Worm (Caenorhabditis elegans) whole organism, young adult: ENCODE measurements around the gene mec-10.

Experiments used
- B0261.1 ChIP-seq: sonication (generic microtip); optimal IDR thresholded peaks from 2 replicates; lab custom pipeline; 2016; ENCODE audit warnings: mild to moderate bottlenecking, missing genetic modification characterization, moderate library complexity, missing compliant biosample characterization
- D2030.7 ChIP-seq: fragments of 200-800 bp; sonication (Bioruptor generic); IDR thresholded peaks from 2 replicates; pipeline ENCODE4 v1.3.6; 2022; ENCODE audit warnings: missing genetic modification reagents, missing genetic modification characterization, missing compliant biosample characterization
- F52B5.7 ChIP-seq: sonication (generic microtip); optimal IDR thresholded peaks from 2 replicates; lab custom pipeline; 2016; ENCODE audit warnings: mild to moderate bottlenecking, missing genetic modification characterization, missing compliant biosample characterization
- F55B11.4 ChIP-seq: sonication (generic microtip); optimal IDR thresholded peaks from 2 replicates; lab custom pipeline; 2016; ENCODE audit warnings: missing compliant biosample characterization, missing genetic modification characterization, borderline replicate concordance; ENCODE audit not compliant: insufficient read depth
- Y95B8A.8 ChIP-seq: fragments of 200-800 bp; sonication (Bioruptor generic); IDR thresholded peaks from 2 replicates; pipeline ENCODE4 v1.3.6; 2022; ENCODE audit warnings: missing genetic modification reagents, missing genetic modification characterization, missing compliant biosample characterization
- ZK185.1 ChIP-seq: sonication (generic microtip); optimal IDR thresholded peaks from 2 replicates; lab custom pipeline; 2016; ENCODE audit warnings: mild to moderate bottlenecking, missing genetic modification characterization, missing compliant biosample characterization; ENCODE audit not compliant: poor library complexity, severe bottlenecking
- ama-1 ChIP-seq, 3 experiments: fragments of 150-350 bp in 1 of 3; sonication (generic microtip) in 2 of 3; optimal IDR thresholded peaks; 2 replicates each; lab custom pipeline; 2014 to 2018; ENCODE audit warnings: missing biosample characterization in 2 of 3, missing genetic modification characterization in 2 of 3, missing genetic modification reagents in 2 of 3
- athp-1 ChIP-seq: sonication (generic microtip); optimal IDR thresholded peaks from 2 replicates; lab custom pipeline; 2017; ENCODE audit warnings: mild to moderate bottlenecking, missing genetic modification characterization, missing compliant biosample characterization
- attf-5 ChIP-seq: fragments of 200-800 bp; sonication (Bioruptor generic); optimal IDR thresholded peaks from 2 replicates; lab custom pipeline; 2018; ENCODE audit warnings: mild to moderate bottlenecking, missing genetic modification characterization, missing compliant biosample characterization
- bed-1 ChIP-seq: fragments of 200-800 bp; sonication (Bioruptor generic); IDR thresholded peaks from 2 replicates; pipeline ENCODE4 v1.3.6; 2022; ENCODE audit warnings: missing genetic modification reagents, missing genetic modification characterization, missing compliant biosample characterization
- ccch-3 ChIP-seq: fragments of 200-800 bp; sonication (Bioruptor generic); optimal IDR thresholded peaks from 2 replicates; lab custom pipeline; 2018; ENCODE audit warnings: mild to moderate bottlenecking, missing genetic modification characterization, missing compliant biosample characterization
- cebp-1 ChIP-seq, 2 experiments: fragments of 200-800 bp in 1 of 2; sonication (Bioruptor generic) in 1 of 2; sonication (generic microtip) in 1 of 2; IDR thresholded peaks in 1 of 2; optimal IDR thresholded peaks in 1 of 2; 2 replicates each; pipeline versions ENCODE4 v1.3.6 to Lab custom; 2017 to 2022; ENCODE audit warnings: missing compliant biosample characterization in 2 of 2, missing genetic modification characterization in 2 of 2, mild to moderate bottlenecking in 1 of 2, missing genetic modification reagents in 1 of 2, moderate library complexity in 1 of 2
- cebp-2 ChIP-seq: fragments of 200-800 bp; sonication (Bioruptor generic); IDR thresholded peaks from 2 replicates; pipeline ENCODE4 v1.3.6; 2022; ENCODE audit warnings: missing genetic modification characterization, missing compliant biosample characterization
- ceh-100 ChIP-seq: fragments of 200-800 bp; sonication (Bioruptor generic); IDR thresholded peaks from 2 replicates; pipeline ENCODE4 v1.3.6; 2022; ENCODE audit warnings: missing genetic modification reagents, missing genetic modification characterization, missing compliant biosample characterization
- ceh-27 ChIP-seq: fragments of 200-800 bp; sonication (Bioruptor generic); optimal IDR thresholded peaks from 2 replicates; lab custom pipeline; 2018; ENCODE audit warnings: mild to moderate bottlenecking, missing genetic modification characterization, moderate library complexity, missing compliant biosample characterization
- ceh-40 ChIP-seq: fragments of 200-800 bp; sonication (Bioruptor generic); IDR thresholded peaks from 2 replicates; pipeline ENCODE4 v1.3.6; 2022; ENCODE audit warnings: missing genetic modification characterization, missing compliant biosample characterization
- ceh-58 ChIP-seq: fragments of 200-800 bp; sonication (Bioruptor generic); IDR thresholded peaks from 2 replicates; pipeline ENCODE4 v1.3.6; 2022; ENCODE audit warnings: missing genetic modification characterization, missing compliant biosample characterization
- ceh-79 ChIP-seq: sonication (generic microtip); optimal IDR thresholded peaks from 2 replicates; lab custom pipeline; 2017; ENCODE audit warnings: mild to moderate bottlenecking, missing genetic modification characterization, missing compliant biosample characterization
- ceh-91 ChIP-seq: fragments of 200-800 bp; sonication (Bioruptor generic); IDR thresholded peaks from 2 replicates; pipeline ENCODE4 v1.3.6; 2022; ENCODE audit warnings: missing genetic modification reagents, missing genetic modification characterization, missing compliant biosample characterization
- die-1 ChIP-seq: sonication (generic microtip); optimal IDR thresholded peaks from 2 replicates; lab custom pipeline; 2016; ENCODE audit warnings: missing genotype, mild to moderate bottlenecking, missing genetic modification characterization, missing compliant biosample characterization
- dox-1 ChIP-seq: fragments of 200-800 bp; sonication (Bioruptor generic); IDR thresholded peaks from 2 replicates; pipeline ENCODE4 v1.3.6; 2022; ENCODE audit warnings: missing genetic modification reagents, missing genetic modification characterization, missing compliant biosample characterization
- dpl-1 ChIP-seq: fragments of 150-350 bp; optimal IDR thresholded peaks from 2 replicates; lab custom pipeline; 2014; ENCODE audit warnings: missing biosample characterization, missing genetic modification reagents, missing genetic modification characterization
- egrh-3 ChIP-seq: fragments of 200-800 bp; sonication (Bioruptor generic); IDR thresholded peaks from 2 replicates; pipeline ENCODE4 v1.3.6; 2022; ENCODE audit warnings: missing genetic modification reagents, missing genetic modification characterization, missing compliant biosample characterization
- him-1 ChIP-seq: sonication (generic microtip); optimal IDR thresholded peaks from 2 replicates; lab custom pipeline; 2016; ENCODE audit warnings: missing genotype, missing genetic modification reagents, missing genetic modification characterization, missing compliant biosample characterization
- hlh-12 ChIP-seq: sonication (generic microtip); optimal IDR thresholded peaks from 2 replicates; lab custom pipeline; 2016; ENCODE audit warnings: missing genetic modification characterization, missing compliant biosample characterization
- let-607 ChIP-seq, 2 experiments: fragments of 200-800 bp in 1 of 2; sonication (Bioruptor generic) in 1 of 2; sonication (generic microtip) in 1 of 2; optimal IDR thresholded peaks; 2 replicates each; lab custom pipeline; 2016 to 2018; ENCODE audit warnings: mild to moderate bottlenecking in 2 of 2, missing compliant biosample characterization in 2 of 2, missing genetic modification characterization in 2 of 2, moderate library complexity in 2 of 2, missing genotype in 1 of 2
- lin-40 ChIP-seq: sonication (generic microtip); optimal IDR thresholded peaks from 2 replicates; lab custom pipeline; 2016; ENCODE audit warnings: missing genetic modification characterization, mild to moderate bottlenecking, missing compliant biosample characterization, missing genotype, missing genetic modification reagents
- lsy-27 ChIP-seq: sonication (generic microtip); optimal IDR thresholded peaks from 2 replicates; lab custom pipeline; 2017; ENCODE audit warnings: missing genetic modification characterization, mild to moderate bottlenecking, missing compliant biosample characterization, antibody characterized with exemption, missing genotype, borderline replicate concordance; ENCODE audit not compliant: insufficient read depth
- madf-10 ChIP-seq: sonication (generic microtip); optimal IDR thresholded peaks from 2 replicates; lab custom pipeline; 2016; ENCODE audit warnings: mild to moderate bottlenecking, missing genetic modification characterization, missing compliant biosample characterization
- madf-3 ChIP-seq: fragments of 200-800 bp; sonication (Bioruptor generic); IDR thresholded peaks from 2 replicates; pipeline ENCODE4 v1.3.6; 2022; ENCODE audit warnings: missing genetic modification reagents, missing genetic modification characterization, missing compliant biosample characterization
- nfya-2 ChIP-seq: fragments of 200-800 bp; sonication (Bioruptor generic); IDR thresholded peaks from 2 replicates; pipeline ENCODE4 v1.3.6; 2022; ENCODE audit warnings: missing genetic modification reagents, missing genetic modification characterization, missing compliant biosample characterization
- nhr-80 ChIP-seq: sonication (generic microtip); optimal IDR thresholded peaks from 2 replicates; lab custom pipeline; 2016; ENCODE audit warnings: missing genetic modification characterization, missing compliant biosample characterization
- rcor-1 ChIP-seq: fragments of 200-800 bp; sonication (Bioruptor generic); IDR thresholded peaks from 2 replicates; pipeline ENCODE4 v1.3.6; 2022; ENCODE audit warnings: missing genetic modification reagents, missing genetic modification characterization, missing compliant biosample characterization
- sea-2 ChIP-seq: fragments of 200-800 bp; sonication (Bioruptor generic); IDR thresholded peaks from 2 replicates; pipeline ENCODE4 v1.3.6; 2022; ENCODE audit warnings: missing genetic modification characterization, missing compliant biosample characterization
- snpc-3.4 ChIP-seq: sonication (generic microtip); optimal IDR thresholded peaks from 2 replicates; lab custom pipeline; 2017; ENCODE audit warnings: missing genetic modification characterization, mild to moderate bottlenecking, missing compliant biosample characterization, antibody characterized with exemption, moderate library complexity, missing genotype, missing genetic modification reagents
- snpc-4 ChIP-seq, 5 experiments: fragments of 150-350 bp in 1 of 5; sonication (generic microtip) in 4 of 5; optimal IDR thresholded peaks; 2 replicates each; lab custom pipeline; 2014 to 2018; ENCODE audit warnings: missing genetic modification characterization in 5 of 5, missing biosample characterization in 3 of 5, antibody characterized with exemption in 2 of 5, mild to moderate bottlenecking in 2 of 5, missing compliant biosample characterization in 2 of 5, missing genotype in 2 of 5, moderate library complexity in 2 of 5, missing genetic modification reagents in 1 of 5
- tbx-9 ChIP-seq: sonication (generic microtip); optimal IDR thresholded peaks from 2 replicates; lab custom pipeline; 2016; ENCODE audit warnings: borderline replicate concordance, missing genetic modification characterization, inconsistent platforms, missing compliant biosample characterization
- tlf-1 ChIP-seq: fragments of 200-800 bp; sonication (Bioruptor generic); optimal IDR thresholded peaks from 2 replicates; lab custom pipeline; 2018; ENCODE audit warnings: mild to moderate bottlenecking, missing genetic modification characterization, missing compliant biosample characterization
- zim-3 ChIP-seq: sonication (generic microtip); optimal IDR thresholded peaks from 2 replicates; lab custom pipeline; 2017; ENCODE audit warnings: mild to moderate bottlenecking, missing genetic modification characterization, moderate library complexity, missing compliant biosample characterization
- ztf-22 ChIP-seq: fragments of 200-800 bp; sonication (Bioruptor generic); optimal IDR thresholded peaks from 2 replicates; lab custom pipeline; 2018; ENCODE audit warnings: mild to moderate bottlenecking, missing genetic modification characterization, moderate library complexity, missing compliant biosample characterization
- ztf-25 ChIP-seq: fragments of 200-800 bp; sonication (Bioruptor generic); IDR thresholded peaks from 2 replicates; pipeline ENCODE4 v1.3.6; 2022; ENCODE audit warnings: missing genetic modification reagents, missing genetic modification characterization, missing compliant biosample characterization
- ztf-6 ChIP-seq: fragments of 200-800 bp; sonication (Bioruptor generic); IDR thresholded peaks from 2 replicates; pipeline ENCODE4 v1.3.6; 2022; ENCODE audit warnings: missing genetic modification reagents, missing genetic modification characterization, missing compliant biosample characterization

The mec-10 gene

DNA sequence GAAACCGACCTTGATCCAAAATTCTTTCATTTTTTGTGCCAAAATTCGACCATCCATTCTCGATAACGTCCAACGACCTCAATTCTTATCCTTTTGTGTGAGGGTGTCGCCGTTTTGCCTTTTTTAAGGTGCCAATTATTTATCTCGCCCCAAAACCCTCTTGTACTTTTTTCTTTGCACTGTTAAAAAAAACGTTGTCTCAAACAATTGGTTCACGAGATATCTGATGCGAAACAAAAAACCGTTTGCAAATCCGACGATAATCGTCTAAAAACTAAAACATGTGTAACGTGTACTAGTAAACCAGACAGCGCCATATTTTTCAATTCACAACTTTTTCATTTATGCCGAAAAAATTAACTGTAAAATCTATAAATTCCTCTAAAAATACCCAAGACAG is 12.8 kb downstream of the mec-10 start, which contains the start of gene F16F9.3:
F16F9.3 (plus strand) TSS at position 301 of the 400 bp plus-strand sequence.
- TF ChIP-seq F55B11.4 (tag; lab: Kevin White, UChicago) = no peak
- no peak for TF ChIP-seq sea-2 (GFP tag; lab: Robert Waterston, UW)
- no peak for TF ChIP-seq madf-3 (GFP tag; lab: Robert Waterston, UW)

DNA sequence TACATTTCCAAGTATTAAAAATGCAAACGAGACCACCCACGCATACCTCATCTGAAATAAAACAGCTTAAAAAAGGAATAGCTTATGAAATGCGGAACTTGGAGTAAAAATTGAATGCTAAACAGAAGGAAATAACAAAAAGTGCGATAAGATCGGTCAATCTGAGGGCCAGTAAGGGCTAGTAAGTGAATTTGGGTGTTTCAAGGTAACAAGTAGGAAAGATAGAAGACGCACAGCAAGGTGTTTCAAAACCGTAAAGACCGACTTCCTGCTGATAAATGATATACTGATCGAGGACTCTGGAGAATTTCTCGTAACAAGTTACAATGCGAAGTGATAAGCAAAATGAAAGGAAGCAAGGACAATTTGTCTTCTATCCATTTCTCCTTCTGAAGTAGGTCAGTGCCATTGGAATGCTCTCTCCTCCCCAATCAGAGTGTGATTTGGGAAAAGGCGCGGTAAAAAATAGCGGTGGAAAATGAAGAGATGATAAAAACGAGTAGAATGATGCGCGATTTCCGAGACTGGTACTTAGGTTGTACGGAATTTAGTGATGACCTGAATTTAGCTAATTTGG is 14.4 kb downstream of the mec-10 start, which contains the start of gene dpy-6:
dpy-6 (minus strand) TSS at position 51 of the 577 bp plus-strand sequence.
- TF ChIP-seq tlf-1 (GFP tag; lab: Kevin White, UChicago) = no peak
- TF ChIP-seq dpl-1 (GFP tag; lab: Kevin White, UChicago) = no peak
- no peak for TF ChIP-seq ztf-22 (GFP tag; lab: Kevin White, UChicago)
- TF ChIP-seq ceh-58 (GFP tag; lab: Robert Waterston, UW) = no peak
- no peak for TF ChIP-seq ceh-27 (GFP tag; lab: Kevin White, UChicago)
- no peak for TF ChIP-seq snpc-4 (GFP tag; optimal IDR thresholded peaks at IDR 0.05; lab: Kevin White, UChicago)
- no peak for TF ChIP-seq snpc-4 (tag; optimal IDR thresholded peaks at IDR 0.05; lab: Kevin White, UChicago)
- TF ChIP-seq B0261.1 (tag; lab: Kevin White, UChicago) = no peak
- no peak for TF ChIP-seq him-1 (tag; lab: Kevin White, UChicago)
- TF ChIP-seq madf-10 (tag; lab: Kevin White, UChicago) = no peak
- TF ChIP-seq F52B5.7 (tag; lab: Kevin White, UChicago) = no peak
- TF ChIP-seq die-1 (tag; lab: Kevin White, UChicago) = no peak
- TF ChIP-seq cebp-2 = no peak
- no peak for TF ChIP-seq snpc-3.4 (tag; lab: Kevin White, UChicago)
- TF ChIP-seq attf-5 (GFP tag; lab: Kevin White, UChicago) = no peak
- no peak for TF ChIP-seq ztf-6 (GFP tag; lab: Robert Waterston, UW)
- TF ChIP-seq Y95B8A.8 = no peak
- no peak for TF ChIP-seq ccch-3
- TF ChIP-seq, all 124 proteins: peak for 0

DNA sequence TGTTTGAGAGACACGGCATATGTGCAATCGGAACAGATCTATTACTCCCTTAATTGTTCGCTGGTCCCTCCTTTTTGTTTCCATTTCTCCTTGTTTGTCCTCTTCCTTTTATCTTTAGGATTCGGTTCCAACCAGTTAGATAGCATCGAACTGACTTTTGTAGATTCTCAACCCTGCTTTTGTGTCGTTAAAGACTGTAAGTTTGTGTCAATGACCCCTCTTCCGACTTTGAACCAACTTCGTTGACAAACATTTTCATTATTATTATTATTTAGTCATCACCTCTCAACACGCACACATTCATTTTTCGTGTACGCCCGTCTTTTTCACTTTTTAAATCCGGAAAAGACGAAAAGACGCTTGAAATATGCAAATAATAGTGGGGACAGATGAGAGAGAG is 24.0 kb downstream of the mec-10 start, which contains the start of gene F16F9.1:
F16F9.1 (plus strand) TSS at position 301 of the 400 bp plus-strand sequence.
- TF ChIP-seq dpl-1 (GFP tag; lab: Kevin White, UChicago) = no peak
- no peak for TF ChIP-seq F52B5.7 (tag; lab: Kevin White, UChicago)
- TF ChIP-seq ztf-25 (GFP tag; lab: Robert Waterston, UW) = no peak
- TF ChIP-seq rcor-1 (GFP tag; lab: Robert Waterston, UW) = no peak
- no peak for TF ChIP-seq ceh-100 (GFP tag; lab: Robert Waterston, UW)
- TF ChIP-seq lsy-27 = no peak
- no peak for TF ChIP-seq let-607 (tag; optimal IDR thresholded peaks at IDR 0.05; lab: Kevin White, UChicago)
- TF ChIP-seq ceh-40 (GFP tag; lab: Robert Waterston, UW) = no peak
- TF ChIP-seq ZK185.1 = no peak
- TF ChIP-seq ama-1 (optimal IDR thresholded peaks at IDR 0.05; lab: Kevin White, UChicago) = no peak
- TF ChIP-seq ama-1 (GFP tag; optimal IDR thresholded peaks at IDR 0.05; lab: Kevin White, UChicago) = no peak
- TF ChIP-seq ceh-91 (GFP tag; lab: Robert Waterston, UW) = no peak
- no peak for TF ChIP-seq nhr-80 (tag; lab: Kevin White, UChicago)
- TF ChIP-seq D2030.7 (GFP tag; lab: Robert Waterston, UW) = no peak

- TF ChIP-seq egrh-3 (no peak), bed-1 (GFP tag; lab: Robert Waterston, UW) (no peak), tbx-9 (tag; lab: Kevin White, UChicago) (no peak), cebp-1 (GFP tag; IDR thresholded peaks at IDR 0.05; lab: Robert Waterston, UW) (no peak), cebp-1 (tag; optimal IDR thresholded peaks at IDR 0.05; lab: Kevin White, UChicago) (no peak), rcor-1 (GFP tag; lab: Robert Waterston, UW) (no peak), ceh-79 (tag; lab: Kevin White, UChicago) (no peak), dox-1 (GFP tag; lab: Robert Waterston, UW) (no peak), athp-1 (tag; lab: Kevin White, UChicago) (no peak), lin-40 (tag; lab: Kevin White, UChicago) (no peak), B0261.1 (tag; lab: Kevin White, UChicago) (no peak), hlh-12 (no peak), nfya-2 (no peak), zim-3 (no peak), snpc-3.4 (tag; lab: Kevin White, UChicago) (no peak)
Observed at ce11 chrX:8444922-8445321, 25.2 kb downstream of the mec-10 start.
